Worm (Caenorhabditis elegans): ENCODE results near the gene mtp-18.

mtp-18 gene

ce11 chrX:6211322-6211820, 5.2 kb upstream of the mtp-18 start:
- TF ChIP-seq nhr-12 (tag; optimal IDR thresholded peaks at IDR 0.05) (no peak), mml-1 (tag; optimal IDR thresholded peaks at IDR 0.05) (no peak), fkh-10 (GFP tag; optimal IDR thresholded peaks at IDR 0.05) (no peak), pqm-1 (tag; optimal IDR thresholded peaks at IDR 0.05) (no peak), tbx-2 (tag; optimal IDR thresholded peaks at IDR 0.05) (no peak), egl-27 (tag; optimal IDR thresholded peaks at IDR 0.05) (no peak), fkh-2 (tag; optimal IDR thresholded peaks at IDR 0.05) (no peak), egl-5 (tag; optimal IDR thresholded peaks at IDR 0.05) (no peak), ceh-16 (tag; optimal IDR thresholded peaks at IDR 0.05) (no peak), eor-1 (tag; optimal IDR thresholded peaks at IDR 0.05) (no peak), snpc-4 (tag; optimal IDR thresholded peaks at IDR 0.05) (no peak), unc-62 (GFP tag; optimal IDR thresholded peaks at IDR 0.05) (no peak)

ce11 chrX:6208463-6208862, 2.3 kb upstream of the mtp-18 start, which contains the start of gene C14F11.7:
Gene C14F11.7 (minus strand): TSS chrX:6208563.
- no peak for TF ChIP-seq egl-27 (tag; optimal IDR thresholded peaks at IDR 0.05)
- no peak for TF ChIP-seq egl-5 (tag; optimal IDR thresholded peaks at IDR 0.05)
- no peak for TF ChIP-seq mdl-1 (tag; optimal IDR thresholded peaks at IDR 0.05)
- no peak for TF ChIP-seq ZK546.5 (tag; optimal IDR thresholded peaks at IDR 0.05)
- TF ChIP-seq elt-3 (tag; optimal IDR thresholded peaks at IDR 0.05): no peak
- TF ChIP-seq sea-2 (GFP tag; optimal IDR thresholded peaks at IDR 0.05): no peak
- TF ChIP-seq R02D3.7 (tag; optimal IDR thresholded peaks at IDR 0.05): no peak
- no peak for TF ChIP-seq ceh-9 (tag; optimal IDR thresholded peaks at IDR 0.05)
- no peak for TF ChIP-seq ceh-16 (tag; optimal IDR thresholded peaks at IDR 0.05)
- no peak for TF ChIP-seq tbx-2 (tag; optimal IDR thresholded peaks at IDR 0.05)
- TF ChIP-seq hmg-11 (tag; optimal IDR thresholded peaks at IDR 0.05): no peak

- TF ChIP-seq unc-39 (tag; optimal IDR thresholded peaks at IDR 0.05): peak; percentile 6
- TF ChIP-seq nhr-77 (tag; optimal IDR thresholded peaks at IDR 0.05): peak; percentile 24
- peak; percentile 93 for TF ChIP-seq lsy-12 (tag; optimal IDR thresholded peaks at IDR 0.05)
- TF ChIP-seq mdl-1 (tag; optimal IDR thresholded peaks at IDR 0.05): no peak
- TF ChIP-seq nhr-76 (tag; optimal IDR thresholded peaks at IDR 0.05): peak; percentile 39
- TF ChIP-seq nhr-25 (tag; optimal IDR thresholded peaks at IDR 0.05): peak; percentile 88
- peak; percentile 69 for TF ChIP-seq ceh-16 (tag; optimal IDR thresholded peaks at IDR 0.05)
- peak; percentile 81 for TF ChIP-seq ztf-4 (tag; optimal IDR thresholded peaks at IDR 0.05)
- peak; percentile 70 for TF ChIP-seq ceh-28 (tag; optimal IDR thresholded peaks at IDR 0.05)
- peak; percentile 85 for TF ChIP-seq tbx-2 (tag; optimal IDR thresholded peaks at IDR 0.05)
- TF ChIP-seq ztf-11 (tag; optimal IDR thresholded peaks at IDR 0.05): no peak
- peak; percentile 52 for TF ChIP-seq fos-1 (tag; optimal IDR thresholded peaks at IDR 0.05)
- peak; percentile 70 for TF ChIP-seq egl-27 (tag; optimal IDR thresholded peaks at IDR 0.05)
- no peak for TF ChIP-seq nhr-237 (tag; optimal IDR thresholded peaks at IDR 0.05)
- peak; percentile 28 for TF ChIP-seq fkh-2 (tag; optimal IDR thresholded peaks at IDR 0.05)
- peak; percentile 68 for TF ChIP-seq snpc-4 (tag; optimal IDR thresholded peaks at IDR 0.05)
- peak; percentile 91 for TF ChIP-seq skn-1 (tag; optimal IDR thresholded peaks at IDR 0.05)
- TF ChIP-seq nhr-11 (tag; optimal IDR thresholded peaks at IDR 0.05): peak; percentile 11
- TF ChIP-seq ZK546.5 (tag; optimal IDR thresholded peaks at IDR 0.05): no peak
- no peak for TF ChIP-seq nhr-12 (tag; optimal IDR thresholded peaks at IDR 0.05)
- no peak for TF ChIP-seq elt-1 (tag; optimal IDR thresholded peaks at IDR 0.05)
- TF ChIP-seq pha-4 (tag; optimal IDR thresholded peaks at IDR 0.05): peak; percentile 87
- TF ChIP-seq elt-2 (tag; optimal IDR thresholded peaks at IDR 0.05): peak; percentile 74
- peak; percentile 34 for TF ChIP-seq unc-62 (GFP tag; optimal IDR thresholded peaks at IDR 0.05)
- TF ChIP-seq nhr-28 (tag; optimal IDR thresholded peaks at IDR 0.05): no peak
- peak; percentile 3 for TF ChIP-seq zag-1 (tag; optimal IDR thresholded peaks at IDR 0.05)
- peak; percentile 94 for TF ChIP-seq lin-39 (tag; optimal IDR thresholded peaks at IDR 0.05)
- TF ChIP-seq pqm-1 (tag; optimal IDR thresholded peaks at IDR 0.05): peak; percentile 39
- peak; percentile 40 for TF ChIP-seq R02D3.7 (tag; optimal IDR thresholded peaks at IDR 0.05)
- no peak for TF ChIP-seq nhr-67 (tag; optimal IDR thresholded peaks at IDR 0.05)
- TF ChIP-seq nhr-43 (tag; optimal IDR thresholded peaks at IDR 0.05; ENCODE audit: poor library complexity, severe bottlenecking): peak; percentile 95
- TF ChIP-seq eor-1 (tag; optimal IDR thresholded peaks at IDR 0.05): no peak
- TF ChIP-seq lin-15B (tag; optimal IDR thresholded peaks at IDR 0.05): peak; percentile 60
- TF ChIP-seq egl-5 (tag; optimal IDR thresholded peaks at IDR 0.05): peak; percentile 95
- TF ChIP-seq ama-1 (optimal IDR thresholded peaks at IDR 0.05): no peak
- TF ChIP-seq sea-2 (GFP tag; optimal IDR thresholded peaks at IDR 0.05): peak; percentile 35
- TF ChIP-seq aly-2 (tag; optimal IDR thresholded peaks at IDR 0.05): peak; percentile 48
- peak; percentile 64 for TF ChIP-seq ceh-82 (tag; optimal IDR thresholded peaks at IDR 0.05)
- no peak for TF ChIP-seq daf-12 (tag; optimal IDR thresholded peaks at IDR 0.05)
- TF ChIP-seq nhr-23 (tag; optimal IDR thresholded peaks at IDR 0.05): peak; percentile 73
- peak; percentile 99 for TF ChIP-seq hmg-11 (tag; optimal IDR thresholded peaks at IDR 0.05)
- no peak for TF ChIP-seq mml-1 (tag; optimal IDR thresholded peaks at IDR 0.05)
- peak; percentile 81 for TF ChIP-seq jun-1 (tag; optimal IDR thresholded peaks at IDR 0.05)
- TF ChIP-seq ceh-9 (tag; optimal IDR thresholded peaks at IDR 0.05): no peak
- TF ChIP-seq fkh-10 (GFP tag; optimal IDR thresholded peaks at IDR 0.05): peak; percentile 20
- TF ChIP-seq nfya-1 (tag; optimal IDR thresholded peaks at IDR 0.05; ENCODE audit: insufficient read depth): peak; percentile 89
Observed at ce11 chrX:6207687-6208088, 1.5 kb upstream of the mtp-18 start, which contains the start of gene T13C5.6. Gene T13C5.6 (minus strand): TSS chrX:6207687.
